Fruit fly (Drosophila melanogaster) whole organism, embryonic: ENCODE measurements around the gene Vha16-2.

ENCODE experiments used
- CG14965 ChIP-seq: fragments of 200-800 bp; sonication (Bioruptor generic); optimal IDR thresholded peaks from 2 replicates; lab custom pipeline; 2016; ENCODE audit warnings: missing biosample characterization, missing genetic modification characterization, borderline replicate concordance
- CG42726 ChIP-seq: fragments of 200-800 bp; sonication (Bioruptor generic); IDR thresholded peaks from 2 replicates; pipeline ENCODE4 v1.3.6; 2022; ENCODE audit warnings: missing biosample characterization, missing genetic modification characterization; ENCODE audit not compliant: partially characterized antibody
- CG6683 ChIP-seq: fragments of 200-800 bp; sonication (Bioruptor generic); optimal IDR thresholded peaks from 2 replicates; lab custom pipeline; 2017; ENCODE audit warnings: missing biosample characterization, mild to moderate bottlenecking, missing genetic modification characterization, missing genetic modification reagents
- CG8281 ChIP-seq: fragments of 200-800 bp; sonication (Bioruptor generic); optimal IDR thresholded peaks from 2 replicates; lab custom pipeline; 2018; ENCODE audit warnings: missing biosample characterization, mild to moderate bottlenecking, missing genetic modification characterization, moderate library complexity
- CG9215 ChIP-seq: fragments of 200-800 bp; sonication (Bioruptor generic); IDR thresholded peaks from 2 replicates; pipeline ENCODE4 v1.3.6; 2022; ENCODE audit warnings: missing biosample characterization, missing genetic modification characterization
- HLH54F ChIP-seq: fragments of 200-800 bp; sonication (Bioruptor generic); optimal IDR thresholded peaks from 3 replicates; lab custom pipeline; 2016; ENCODE audit warnings: missing biosample characterization, missing genetic modification characterization
- Nf-YA ChIP-seq: fragments of 200-800 bp; sonication (Bioruptor generic); IDR thresholded peaks from 2 replicates; pipeline ENCODE4 v1.3.6; 2022; ENCODE audit warnings: missing biosample characterization, missing genetic modification characterization
- bsh ChIP-seq, 2 experiments: fragments of 200-800 bp; sonication (Bioruptor generic); optimal IDR thresholded peaks; 2 replicates each; lab custom pipeline; 2017 to 2018; ENCODE audit warnings: mild to moderate bottlenecking in 2 of 2, missing biosample characterization in 2 of 2, missing genetic modification characterization in 2 of 2, moderate library complexity in 1 of 2
- p53 ChIP-seq: fragments of 200-800 bp; sonication (Bioruptor generic); optimal IDR thresholded peaks from 2 replicates; lab custom pipeline; 2016; ENCODE audit warnings: missing biosample characterization, missing genetic modification characterization
- sima ChIP-seq: fragments of 200-800 bp; sonication (Bioruptor generic); optimal IDR thresholded peaks from 2 replicates; lab custom pipeline; 2016; ENCODE audit warnings: missing biosample characterization, missing genetic modification characterization
- trh ChIP-seq: fragments of 200-800 bp; sonication (Bioruptor generic); optimal IDR thresholded peaks from 2 replicates; lab custom pipeline; 2016; ENCODE audit warnings: missing biosample characterization, missing genetic modification characterization
- zfh1 ChIP-seq: fragments of 200-800 bp; sonication (Bioruptor generic); IDR thresholded peaks from 3 replicates; pipeline ENCODE4 v1.3.6; 2022; ENCODE audit warnings: missing biosample characterization, missing genetic modification characterization

DNA sequence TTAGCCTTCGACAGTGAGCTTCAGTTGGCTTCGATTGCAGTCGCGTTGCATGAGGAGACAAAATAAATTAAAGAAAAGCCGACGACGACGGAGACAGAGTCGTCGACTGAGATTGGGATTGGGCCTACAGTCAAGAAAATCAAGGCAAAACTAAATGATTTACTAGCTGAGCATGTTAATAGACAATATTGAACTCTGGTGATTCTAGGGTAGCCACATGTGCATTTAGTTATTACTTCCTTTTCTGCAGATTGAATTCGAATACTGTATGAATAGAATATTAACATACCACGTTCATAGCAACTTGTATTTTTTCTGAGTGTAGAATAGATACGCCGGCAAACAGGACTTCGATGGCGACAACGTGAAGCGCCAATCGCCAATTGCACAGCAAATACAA lies 26.4 kb upstream of the Vha16-2 start:
- TF ChIP-seq CG6683 (no peak), zfh1 (GFP tag; lab: Robert Waterston, UW) (no peak), HLH54F (GFP tag; lab: Kevin White, UChicago) (no peak), bsh (GFP tag; optimal IDR thresholded peaks at IDR 0.05; lab: Kevin White, UChicago) (peak in 1 of 2 experiments; percentile 53), p53 (no peak), sima (GFP tag; lab: Kevin White, UChicago) (no peak), CG14965 (GFP tag; lab: Kevin White, UChicago) (no peak), CG42726 (GFP tag; lab: Robert Waterston, UW) (no peak), Nf-YA (GFP tag; lab: Robert Waterston, UW) (no peak), trh (GFP tag; lab: Kevin White, UChicago) (no peak), CG8281 (tag; lab: Kevin White, UChicago) (no peak), CG9215 (GFP tag; lab: Robert Waterston, UW) (no peak)
